Worm (Caenorhabditis elegans): Measurements from ENCODE around the gene ttc-17.

DNA sequence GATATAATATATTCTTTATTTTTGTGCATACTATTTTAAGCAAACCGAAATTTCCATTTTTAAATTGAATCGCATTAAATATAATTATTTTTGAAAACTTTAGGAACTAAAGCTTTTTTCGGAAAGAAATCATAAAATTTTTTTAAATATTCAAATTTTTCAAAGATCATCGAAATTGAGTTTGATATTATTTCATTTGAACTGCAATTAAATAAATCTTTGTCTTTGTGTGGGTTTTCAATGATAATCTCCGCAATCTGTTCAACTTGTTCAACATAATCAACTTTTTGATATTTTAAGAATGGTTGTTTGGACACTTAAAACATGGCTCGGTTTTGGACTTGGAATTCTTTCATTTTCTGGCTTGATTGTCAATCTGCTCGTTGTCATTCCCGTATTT, 52.3 kb downstream of the ttc-17 start, which contains the start of gene srx-2:
- TF ChIP-seq swsn-7 (tag; optimal IDR thresholded peaks at IDR 0.05) = no peak
- TF ChIP-seq elt-3 (tag; optimal IDR thresholded peaks at IDR 0.05) = no peak
- TF ChIP-seq Y116A8C.19 (tag; optimal IDR thresholded peaks at IDR 0.05; ENCODE audit: borderline replicate concordance) = no peak
- TF ChIP-seq sup-37 (GFP tag; optimal IDR thresholded peaks at IDR 0.05) = no peak
- TF ChIP-seq nhr-237 (tag; optimal IDR thresholded peaks at IDR 0.05) = no peak
- TF ChIP-seq nhr-76 (tag; optimal IDR thresholded peaks at IDR 0.05) = no peak
- TF ChIP-seq fkh-10 (GFP tag; optimal IDR thresholded peaks at IDR 0.05) = no peak
- no peak for TF ChIP-seq unc-130 (tag; optimal IDR thresholded peaks at IDR 0.05)
- no peak for TF ChIP-seq egl-13 (tag; optimal IDR thresholded peaks at IDR 0.05)
- TF ChIP-seq grh-1 (GFP tag; IDR thresholded peaks at IDR 0.05) = no peak
- no peak for TF ChIP-seq F16B12.6 (tag; optimal IDR thresholded peaks at IDR 0.05)
- TF ChIP-seq ceh-8 (GFP tag; optimal IDR thresholded peaks at IDR 0.05) = no peak
- TF ChIP-seq zag-1 (tag; optimal IDR thresholded peaks at IDR 0.05) = no peak

Data from whole organism, L1 larva.